Fruit fly (Drosophila melanogaster): ENCODE results near the gene mof.

DNA sequence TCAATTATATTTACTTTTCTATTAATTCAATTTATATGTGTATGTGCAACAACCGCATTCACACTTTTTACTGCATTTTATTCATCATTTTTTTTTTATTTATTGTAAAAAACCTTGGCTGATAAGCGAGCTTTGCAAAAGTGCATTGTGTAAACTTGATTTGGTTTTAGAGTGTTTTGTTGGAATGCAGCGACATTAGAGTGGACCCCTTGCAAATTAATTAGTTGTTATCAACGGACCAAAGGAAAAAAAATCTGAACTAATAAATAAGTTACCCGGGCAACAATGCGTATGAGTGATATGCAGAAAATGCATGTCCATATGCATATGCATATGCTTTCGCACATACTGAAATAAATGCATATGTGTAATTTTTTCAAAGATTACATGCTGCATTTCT, 44.3 kb upstream of the mof start:
- TF ChIP-seq h (optimal IDR thresholded peaks at IDR 0.05): no peak
- TF ChIP-seq insv (optimal IDR thresholded peaks at IDR 0.05): no peak
- TF ChIP-seq psq (optimal IDR thresholded peaks at IDR 0.05): no peak
- no peak for TF ChIP-seq Sin3A (optimal IDR thresholded peaks at IDR 0.05)

All from Kc167 (cell line).